Worm (Caenorhabditis elegans) whole organism, midembryonic: Measurements from ENCODE around the gene F13H10.9.

Experiments
- flt-1 ChIP-seq: fragments of 200-800 bp; sonication (Bioruptor generic); IDR thresholded peaks from 2 replicates; pipeline ENCODE4 v1.3.6; 2022; ENCODE audit warnings: missing genetic modification characterization, missing compliant biosample characterization
- ref-1 ChIP-seq: fragments of 200-800 bp; sonication (Bioruptor generic); conservative IDR thresholded peaks from 2 replicates; pipeline ENCODE4 v1.3.6; 2022; ENCODE audit warnings: missing genetic modification reagents, missing genetic modification characterization, missing compliant biosample characterization
- ztf-29 ChIP-seq: fragments of 200-800 bp; sonication (Bioruptor generic); IDR thresholded peaks from 2 replicates; pipeline ENCODE4 v1.3.6; 2022; ENCODE audit warnings: missing genetic modification reagents, missing genetic modification characterization, missing compliant biosample characterization

ce11 chrIV:10957583-10958229 lies 44.0 kb upstream of the F13H10.9 start, which contains the start of gene Y69E1A.5:
- TF ChIP-seq ztf-29 (GFP tag; lab: Robert Waterston, UW) (no peak), flt-1 (no peak), ref-1 (GFP tag; lab: Robert Waterston, UW) (no peak)
